Worm (Caenorhabditis elegans) whole organism, L4/young adult: ENCODE measurements around the gene bud-31.

ENCODE experiments used
- W03F9.2 ChIP-seq: fragments of 150-350 bp; optimal IDR thresholded peaks from 2 replicates; lab custom pipeline; 2014; ENCODE audit warnings: missing biosample characterization, missing genetic modification characterization
- dao-5 ChIP-seq: sonication (generic microtip); optimal IDR thresholded peaks from 2 replicates; lab custom pipeline; 2016; ENCODE audit warnings: missing genotype, missing genetic modification characterization, moderate library complexity, missing compliant biosample characterization
- him-1 ChIP-seq: sonication (generic microtip); optimal IDR thresholded peaks from 2 replicates; lab custom pipeline; 2016; ENCODE audit warnings: missing genotype, missing genetic modification reagents, missing genetic modification characterization, missing compliant biosample characterization

DNA sequence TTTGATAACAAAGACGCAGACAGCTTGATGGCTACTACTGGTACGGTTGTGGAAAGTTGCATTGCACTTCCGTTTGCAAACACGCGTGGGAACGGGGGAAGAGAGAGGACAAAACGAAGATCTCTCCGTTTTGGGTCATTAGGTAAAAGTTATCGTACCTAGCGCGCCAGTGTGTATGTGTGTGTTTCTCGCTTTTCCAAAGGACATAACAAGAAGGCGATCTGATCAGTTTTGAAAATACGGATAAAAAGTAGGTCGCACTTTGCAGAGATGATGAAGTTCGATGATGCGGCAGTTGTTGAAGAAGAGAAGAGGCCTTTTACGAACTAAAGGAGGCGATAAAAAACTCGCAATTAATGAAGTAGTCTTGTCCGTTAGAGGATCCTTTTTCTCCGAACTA is 51.2 kb downstream of the bud-31 start:
- TF ChIP-seq W03F9.2 (tag; lab: Kevin White, UChicago) (no peak), dao-5 (tag; lab: Kevin White, UChicago) (no peak), him-1 (tag; lab: Kevin White, UChicago) (no peak)
